Fruit fly (Drosophila melanogaster): ENCODE measurements around the gene CG34166.
"Not testable (repeated sequence)": the region's sequence is repeated elsewhere in the genome, so short reads cannot be mapped to it uniquely, and the experiment has no call there.

CG34166 gene

DNA sequence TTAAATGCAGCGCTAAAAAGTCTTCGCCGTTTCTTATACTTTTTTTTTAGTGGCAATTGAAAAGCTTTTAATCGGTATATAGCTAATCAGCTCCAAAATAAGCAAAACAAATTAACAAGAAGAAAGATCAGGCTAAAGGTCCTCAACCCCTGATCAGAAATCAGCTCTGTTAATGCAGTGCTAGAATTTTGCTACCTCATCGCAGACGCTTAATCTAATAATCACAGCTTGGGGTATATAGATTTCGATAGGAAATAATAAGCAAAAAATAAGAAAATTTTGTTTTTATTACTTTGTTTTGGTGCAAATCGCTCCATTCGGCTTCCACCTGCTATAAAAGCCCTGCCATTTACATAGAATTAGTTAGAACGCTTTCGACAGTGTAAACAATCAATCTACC is at the start of gene CG34166:
TSS of gene CG34166 (plus strand) at position 301 of the 400 bp plus-strand sequence.
- TF ChIP-seq noc (tag; optimal IDR thresholded peaks at IDR 0.05), result not testable (repeated sequence)

DNA sequence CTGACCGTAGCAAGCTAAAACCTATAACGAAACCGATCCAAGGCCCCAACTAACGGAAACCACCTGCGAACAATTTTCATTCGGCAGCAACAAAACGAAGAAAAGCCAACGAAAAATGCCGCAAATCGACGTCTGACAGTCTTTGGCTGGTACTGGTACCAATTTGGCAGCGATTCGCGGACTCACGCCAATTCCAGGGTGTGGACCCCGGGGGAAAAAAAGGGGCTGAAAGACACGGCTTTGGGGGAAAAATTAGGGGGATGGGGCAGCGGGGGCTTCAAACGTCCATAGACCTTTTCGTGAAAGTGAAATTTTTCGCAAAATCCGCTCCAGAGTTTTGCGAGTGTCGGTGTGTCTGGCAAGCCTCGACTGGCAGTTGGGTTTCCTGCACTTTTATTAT is 49.4 kb upstream of the CG34166 start:
- TF ChIP-seq noc (tag; optimal IDR thresholded peaks at IDR 0.05), result no peak

DNA sequence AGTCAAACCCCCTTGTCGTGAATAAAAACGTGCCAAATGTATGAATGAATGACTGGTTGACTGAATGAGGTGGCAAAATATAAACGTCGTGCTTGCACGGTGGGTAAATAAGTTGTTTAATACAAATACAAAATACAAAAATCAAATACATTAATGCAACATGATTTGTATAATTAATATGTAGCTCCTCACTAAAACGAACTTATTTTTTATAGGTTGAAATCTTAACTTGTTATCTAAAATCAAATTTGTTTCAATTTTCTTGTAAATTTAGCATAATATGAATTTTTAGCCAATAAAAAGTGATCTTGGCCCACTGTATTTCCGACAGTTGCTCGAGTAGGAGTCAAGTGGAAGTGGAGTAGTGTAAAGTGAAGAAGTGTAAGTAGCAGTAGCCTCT is 45.1 kb upstream of the CG34166 start:
- peak; percentile 15 for TF ChIP-seq noc (tag; optimal IDR thresholded peaks at IDR 0.05)

DNA sequence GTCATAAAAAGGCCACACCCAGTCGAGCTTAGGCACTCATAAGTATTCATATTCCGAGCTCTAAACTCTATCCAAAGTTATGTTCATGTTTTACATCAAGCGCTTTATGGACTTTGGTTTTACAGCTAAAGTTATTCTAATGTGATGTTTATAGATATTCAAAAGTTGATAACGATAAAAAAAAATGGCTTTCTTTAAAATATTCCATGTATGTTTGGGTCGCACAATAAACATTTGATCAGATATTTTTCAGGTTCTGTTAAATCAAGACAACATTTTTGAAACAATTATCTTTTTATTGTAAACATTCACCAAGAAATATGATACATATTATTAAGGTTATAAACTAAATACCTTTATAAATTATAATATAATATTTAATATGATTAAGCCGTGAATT is 44.0 kb upstream of the CG34166 start:
- TF ChIP-seq noc (tag; optimal IDR thresholded peaks at IDR 0.05), result no peak

DNA sequence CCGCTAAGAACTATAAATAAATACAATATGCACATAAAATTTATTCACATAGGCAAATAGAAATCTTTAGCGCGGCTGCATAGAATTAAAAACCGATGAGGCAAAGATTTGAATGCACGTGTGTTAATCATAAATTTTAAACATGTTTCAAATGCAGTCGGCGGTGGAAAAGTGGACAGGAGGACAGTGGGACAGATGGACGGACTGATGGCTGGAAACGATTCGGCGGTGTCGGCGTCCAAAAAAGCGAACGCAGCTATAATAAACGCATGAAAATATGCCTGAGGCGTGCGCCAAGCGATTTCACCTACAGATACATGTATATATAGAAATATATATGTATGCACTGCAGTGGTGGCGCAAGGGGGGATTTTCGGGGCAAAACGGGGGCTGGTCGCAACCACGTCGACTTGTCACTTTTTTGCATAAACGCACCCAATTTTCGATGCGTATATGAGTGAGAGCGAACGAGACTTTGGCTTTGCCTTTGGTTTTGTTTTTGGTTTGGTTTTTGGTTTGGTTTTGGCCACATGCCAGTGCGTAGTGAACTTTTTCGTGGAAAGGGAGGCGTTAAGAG is 43.4 kb upstream of the CG34166 start:
- TF ChIP-seq noc (tag; optimal IDR thresholded peaks at IDR 0.05), result no peak

DNA sequence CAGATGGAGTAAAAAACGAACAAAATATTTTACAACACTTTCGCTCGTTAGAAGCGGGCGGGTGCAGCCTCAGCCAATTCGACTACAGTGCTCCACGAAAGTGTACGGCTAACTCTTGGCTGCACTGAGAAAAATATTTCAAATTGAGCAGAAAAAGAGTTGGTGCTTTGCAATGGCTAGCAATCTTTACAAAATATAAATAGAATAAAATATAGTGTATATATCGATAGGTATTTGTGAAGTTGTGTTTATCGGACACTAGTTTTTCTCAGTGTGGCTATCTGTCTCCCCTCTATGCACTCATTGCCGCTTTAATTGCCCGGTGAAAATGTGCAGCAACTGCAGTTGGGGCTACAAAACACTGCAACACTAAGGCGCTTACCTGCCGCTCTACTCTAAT is 41.5 kb upstream of the CG34166 start:
- no peak for TF ChIP-seq noc (tag; optimal IDR thresholded peaks at IDR 0.05)

DNA sequence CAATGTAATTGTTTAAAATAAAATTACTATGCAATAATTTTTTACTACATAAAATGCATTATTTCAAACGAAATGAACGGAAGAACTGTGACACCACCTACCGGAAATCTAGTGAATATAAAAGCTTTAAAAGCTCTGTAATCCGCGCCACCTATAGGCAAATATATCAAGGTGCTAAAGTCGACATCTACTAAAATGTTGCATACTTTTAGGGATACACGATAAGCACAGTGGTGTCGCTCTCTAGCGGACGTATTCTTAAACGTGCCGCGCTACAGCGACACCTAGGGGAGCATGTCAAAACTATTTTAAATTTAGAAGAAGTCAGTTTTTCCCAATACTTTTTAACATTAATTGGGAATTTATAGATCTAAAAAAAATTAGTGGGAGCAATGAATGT is 36.8 kb upstream of the CG34166 start:
- TF ChIP-seq noc (tag; optimal IDR thresholded peaks at IDR 0.05), result no peak

DNA sequence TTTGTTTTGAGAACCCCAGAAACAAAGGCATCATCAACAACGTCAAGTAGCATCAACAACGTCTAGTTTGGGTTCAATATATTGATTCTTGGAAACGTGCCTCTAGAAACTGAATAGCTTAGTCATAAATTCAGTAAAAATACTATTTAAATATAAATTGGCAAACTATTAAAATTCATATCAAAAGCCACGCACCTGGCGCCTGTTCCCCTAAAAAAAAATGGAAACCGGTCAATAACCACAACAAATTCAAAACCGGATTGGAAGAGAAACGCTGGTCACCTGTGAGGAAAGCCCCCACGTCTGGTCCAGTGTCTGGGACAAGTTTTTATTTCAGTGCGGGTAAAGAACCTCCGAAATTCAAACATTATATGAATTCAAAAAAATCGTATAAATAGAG is 30.7 kb upstream of the CG34166 start, which contains the start of gene CG15282:
TSS of gene CG15282 (plus strand) at position 227 of the 400 bp plus-strand sequence.
- TF ChIP-seq noc (tag; optimal IDR thresholded peaks at IDR 0.05), result no peak

DNA sequence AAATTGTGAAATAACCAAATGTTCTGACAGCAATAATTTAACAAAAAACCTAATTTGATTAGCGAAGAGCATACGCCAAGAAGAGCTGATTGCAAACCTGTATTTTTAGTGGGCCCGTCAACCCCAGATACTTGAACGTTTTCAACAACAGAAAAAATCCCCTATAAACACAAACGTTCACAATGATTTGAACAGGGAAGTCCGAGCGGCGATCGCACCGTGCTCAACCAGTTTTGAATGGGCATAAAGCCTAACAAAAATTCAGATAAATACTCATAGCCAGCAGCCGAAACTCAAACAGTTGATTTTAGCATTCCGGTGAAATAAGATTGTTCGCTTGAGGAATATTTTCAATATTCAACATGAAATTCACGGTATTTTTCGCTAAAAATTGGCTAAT is 29.5 kb upstream of the CG34166 start, which contains the start of gene CG34165:
TSS of gene CG34165 (plus strand) at position 284 of the 400 bp plus-strand sequence.
- TF ChIP-seq noc (tag; optimal IDR thresholded peaks at IDR 0.05), result no peak

DNA sequence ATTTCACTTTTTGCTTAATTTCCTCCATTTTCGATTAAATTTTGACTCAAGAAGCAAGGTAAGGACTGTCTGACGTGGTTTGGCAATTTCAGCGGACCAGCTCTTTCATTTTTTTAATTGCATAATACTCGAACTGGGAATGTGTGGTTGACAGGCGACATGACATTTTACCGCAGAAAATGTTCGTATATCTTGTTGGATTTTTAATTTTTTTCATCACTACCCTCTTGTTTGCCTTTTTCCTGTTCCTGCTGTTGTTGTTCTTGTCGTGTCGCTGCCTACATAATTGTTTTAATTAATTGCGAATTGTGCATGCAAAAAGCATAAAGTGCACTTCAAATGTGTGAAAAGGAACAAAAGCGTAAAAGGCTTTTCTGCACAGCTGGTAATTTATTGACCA is 12.9 kb upstream of the CG34166 start, which contains the start of gene CG42685:
TSS of gene CG42685 (minus strand) at position 101 of the 400 bp plus-strand sequence.
- no peak for TF ChIP-seq noc (tag; optimal IDR thresholded peaks at IDR 0.05)

DNA sequence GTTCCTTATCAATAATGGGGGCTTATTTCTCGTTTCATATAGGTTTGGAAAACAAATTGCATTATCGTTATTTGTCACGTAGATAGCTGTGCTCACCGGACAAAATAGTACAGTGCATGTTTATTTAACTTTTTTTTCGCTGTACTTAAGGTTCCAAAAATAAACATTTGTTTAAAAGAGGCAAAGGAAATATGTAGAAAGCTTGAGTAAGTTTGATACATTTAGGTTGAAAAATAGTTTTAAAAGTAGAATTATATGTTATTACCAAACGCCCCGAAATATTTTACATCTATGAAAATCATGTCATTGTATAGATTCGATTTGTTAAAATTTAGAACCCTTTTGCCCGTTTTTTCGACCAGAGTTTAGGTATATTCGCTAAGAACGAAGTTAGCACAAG is 7.5 kb upstream of the CG34166 start, which contains the start of gene CG31835:
TSS of gene CG31835 (plus strand) at position 301 of the 400 bp plus-strand sequence.
- not testable (repeated sequence) for TF ChIP-seq noc (tag; optimal IDR thresholded peaks at IDR 0.05)

DNA sequence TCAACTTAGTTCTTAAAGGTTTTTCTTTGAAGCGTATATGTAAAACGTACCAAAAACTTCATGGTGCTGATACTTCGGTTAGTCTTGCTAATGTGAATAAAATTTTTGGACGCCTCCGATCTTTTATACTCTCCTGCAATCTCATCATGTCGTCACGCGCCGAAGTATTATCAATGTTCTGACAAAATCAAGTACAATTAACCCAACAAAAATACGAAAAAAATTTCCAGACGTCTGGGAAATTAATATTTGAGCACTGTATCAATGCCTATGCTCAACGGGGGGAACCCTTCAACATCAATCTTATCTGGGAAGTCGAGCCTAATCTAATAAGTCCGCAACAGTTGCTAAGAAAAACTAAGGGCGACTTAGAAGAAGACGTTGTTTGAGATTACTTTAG is 5.3 kb upstream of the CG34166 start, which contains the start of gene CG31775:
TSS of gene CG31775 (minus strand) at position 101 of the 400 bp plus-strand sequence.
- TF ChIP-seq noc (tag; optimal IDR thresholded peaks at IDR 0.05), result not testable (repeated sequence)

DNA sequence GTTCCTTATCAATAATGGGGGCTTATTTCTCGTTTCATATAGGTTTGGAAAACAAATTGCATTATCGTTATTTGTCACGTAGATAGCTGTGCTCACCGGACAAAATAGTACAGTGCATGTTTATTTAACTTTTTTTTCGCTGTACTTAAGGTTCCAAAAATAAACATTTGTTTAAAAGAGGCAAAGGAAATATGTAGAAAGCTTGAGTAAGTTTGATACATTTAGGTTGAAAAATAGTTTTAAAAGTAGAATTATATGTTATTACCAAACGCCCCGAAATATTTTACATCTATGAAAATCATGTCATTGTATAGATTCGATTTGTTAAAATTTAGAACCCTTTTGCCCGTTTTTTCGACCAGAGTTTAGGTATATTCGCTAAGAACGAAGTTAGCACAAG is 3.4 kb upstream of the CG34166 start, which contains the start of gene CG42585:
TSS of gene CG42585 (plus strand) at position 301 of the 400 bp plus-strand sequence.
- TF ChIP-seq noc (tag; optimal IDR thresholded peaks at IDR 0.05), result not testable (repeated sequence)

DNA sequence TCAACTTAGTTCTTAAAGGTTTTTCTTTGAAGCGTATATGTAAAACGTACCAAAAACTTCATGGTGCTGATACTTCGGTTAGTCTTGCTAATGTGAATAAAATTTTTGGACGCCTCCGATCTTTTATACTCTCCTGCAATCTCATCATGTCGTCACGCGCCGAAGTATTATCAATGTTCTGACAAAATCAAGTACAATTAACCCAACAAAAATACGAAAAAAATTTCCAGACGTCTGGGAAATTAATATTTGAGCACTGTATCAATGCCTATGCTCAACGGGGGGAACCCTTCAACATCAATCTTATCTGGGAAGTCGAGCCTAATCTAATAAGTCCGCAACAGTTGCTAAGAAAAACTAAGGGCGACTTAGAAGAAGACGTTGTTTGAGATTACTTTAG is 1.3 kb upstream of the CG34166 start, which contains the start of gene CG42586:
TSS of gene CG42586 (minus strand) at position 101 of the 400 bp plus-strand sequence.
- not testable (repeated sequence) for TF ChIP-seq noc (tag; optimal IDR thresholded peaks at IDR 0.05)

DNA sequence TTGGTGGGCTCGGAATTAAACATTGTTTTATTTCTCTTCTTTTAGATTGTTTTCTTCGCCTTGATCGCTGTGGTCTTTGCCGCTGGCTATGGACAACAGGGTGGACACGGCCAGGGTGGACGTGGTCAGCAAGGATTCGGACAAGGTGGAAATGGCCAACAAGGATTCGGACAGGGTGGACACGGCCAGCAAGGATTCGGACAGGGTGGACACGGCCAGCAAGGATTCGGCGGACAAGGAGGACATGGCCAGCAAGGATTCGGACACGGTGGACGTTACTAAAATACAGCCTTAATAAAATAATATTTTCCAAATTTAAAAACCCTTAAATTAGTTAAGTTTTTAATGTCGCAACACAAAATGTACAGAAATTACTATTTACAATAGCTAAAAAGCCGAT is 344 bp downstream of the CG34166 start:
- no peak for TF ChIP-seq noc (tag; optimal IDR thresholded peaks at IDR 0.05)

DNA sequence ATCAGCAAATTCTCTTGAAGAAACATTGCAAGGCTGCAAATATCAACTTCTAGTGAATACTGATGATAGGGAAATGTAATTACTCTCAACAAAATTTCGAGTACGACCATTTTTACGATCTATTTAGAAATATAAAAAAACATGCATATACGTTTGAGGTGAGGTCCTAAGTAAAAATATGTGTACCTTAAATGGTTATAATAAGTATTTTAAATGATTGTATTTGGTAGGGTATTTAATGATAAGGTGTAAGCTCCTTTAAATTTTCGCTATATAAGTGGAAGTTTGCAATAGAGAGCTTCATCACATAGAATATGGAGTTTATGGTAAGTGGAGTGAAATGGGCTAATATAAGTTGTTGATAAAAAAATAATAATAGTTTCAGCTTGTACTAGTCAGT is 1.1 kb downstream of the CG34166 start, which contains the start of gene CG42681:
TSS of gene CG42681 (plus strand) at position 301 of the 400 bp plus-strand sequence.
- no peak for TF ChIP-seq noc (tag; optimal IDR thresholded peaks at IDR 0.05)

DNA sequence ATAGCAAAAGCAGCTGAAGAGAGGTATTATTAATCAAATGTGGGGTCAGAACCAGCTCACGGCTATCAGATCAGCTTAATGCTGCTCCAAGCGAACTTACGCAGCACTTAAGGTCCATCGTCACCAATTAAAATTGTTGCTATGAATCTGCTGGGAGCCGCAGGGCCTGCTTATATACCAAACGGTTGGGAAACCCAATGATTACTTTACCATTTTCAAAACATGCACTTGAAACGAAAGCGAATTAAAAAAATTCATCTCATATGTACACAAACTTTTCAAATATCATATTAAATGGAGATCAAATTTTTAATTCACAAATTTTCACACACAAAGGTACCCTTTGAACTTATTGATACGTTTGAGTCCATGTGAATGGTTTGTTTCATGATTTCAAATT is 2.1 kb downstream of the CG34166 start, which contains the start of gene CG42587:
TSS of gene CG42587 (minus strand) at position 143 of the 400 bp plus-strand sequence.
- TF ChIP-seq noc (tag; optimal IDR thresholded peaks at IDR 0.05), result no peak
